Worm (Caenorhabditis elegans): ENCODE data around the gene F54F2.9.

DNA sequence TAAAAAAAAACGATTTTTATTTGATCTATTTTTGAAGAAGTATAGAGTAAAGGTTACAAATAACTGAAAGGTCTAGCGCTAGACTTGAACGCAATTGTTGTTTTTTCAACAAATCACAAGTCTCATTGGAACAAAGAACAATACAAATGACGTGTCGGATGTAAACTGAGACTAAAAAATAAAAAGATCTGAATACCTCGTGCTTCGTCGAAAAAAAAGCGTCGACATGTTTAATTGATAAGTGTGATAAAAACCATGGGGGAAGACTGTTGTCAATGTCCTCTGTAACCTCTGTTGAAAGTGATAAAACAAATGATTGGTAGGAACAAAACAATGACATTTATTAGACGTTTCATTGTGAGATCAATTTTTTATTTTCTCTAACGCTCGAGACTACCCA lies 44.3 kb downstream of the F54F2.9 start:
- TF ChIP-seq pes-1 (GFP tag; IDR thresholded peaks at IDR 0.05), result no peak
- TF ChIP-seq ama-1 (optimal IDR thresholded peaks at IDR 0.05), result no peak
- TF ChIP-seq sea-1 (GFP tag; conservative IDR thresholded peaks at IDR 0.05), result no peak
- TF ChIP-seq hmg-4 (GFP tag; optimal IDR thresholded peaks at IDR 0.05), result no peak
- no peak for TF ChIP-seq ceh-36 (tag; optimal IDR thresholded peaks at IDR 0.05)

Data from whole organism, early embryonic.